Fruit fly (Drosophila melanogaster): ENCODE measurements around the gene CG43739.
A peak's percentile ranks its signal among the peaks of the same experiment; 100 is the strongest.

Gene CG43739

dm6 chr2L:20889857-20890606 is 28.7 kb downstream of the CG43739 start (continued):
- no peak for TF ChIP-seq lov (optimal IDR thresholded peaks at IDR 0.05)
- TF ChIP-seq lov (GFP tag; IDR thresholded peaks at IDR 0.05): no peak
- no peak for TF ChIP-seq cad (GFP tag; optimal IDR thresholded peaks at IDR 0.05)
- no peak for TF ChIP-seq CG42726 (GFP tag; IDR thresholded peaks at IDR 0.05; ENCODE audit: partially characterized antibody)
- peak; percentile 32 for TF ChIP-seq Deaf1 (tag; optimal IDR thresholded peaks at IDR 0.05)
- TF ChIP-seq gcm2 (GFP tag; optimal IDR thresholded peaks at IDR 0.05): no peak
- peak; percentile 45 for TF ChIP-seq Ssrp (tag; optimal IDR thresholded peaks at IDR 0.05)
- no peak for TF ChIP-seq Max (GFP tag; optimal IDR thresholded peaks at IDR 0.05)
- no peak for TF ChIP-seq HLH4C (GFP tag; IDR thresholded peaks at IDR 0.05; ENCODE audit: partially characterized antibody)
- no peak for TF ChIP-seq sob (GFP tag; IDR thresholded peaks at IDR 0.05)
- no peak for TF ChIP-seq CG15514 (GFP tag; optimal IDR thresholded peaks at IDR 0.05)
- no peak for TF ChIP-seq YL-1 (GFP tag; optimal IDR thresholded peaks at IDR 0.05)
- TF ChIP-seq sna (GFP tag; IDR thresholded peaks at IDR 0.05; ENCODE audit: partially characterized antibody): peak; percentile 69; the same call in 1 of the 2 replicates
- peak; percentile 3 for TF ChIP-seq CG31365 (tag; optimal IDR thresholded peaks at IDR 0.05)
- peak; percentile 23 for TF ChIP-seq CG7556 (GFP tag; optimal IDR thresholded peaks at IDR 0.05)
- TF ChIP-seq insv (GFP tag; optimal IDR thresholded peaks at IDR 0.05): no peak
- no peak for TF ChIP-seq Vsx1 (GFP tag; optimal IDR thresholded peaks at IDR 0.05)
- no peak; the same call in 1 of the 2 replicates for TF ChIP-seq CG32532 (GFP tag; IDR thresholded peaks at IDR 0.05)
- TF ChIP-seq E2f1 (GFP tag; IDR thresholded peaks at IDR 0.05): no peak
- TF ChIP-seq klu (GFP tag; IDR thresholded peaks at IDR 0.05): no peak
- TF ChIP-seq CG16779 (GFP tag; IDR thresholded peaks at IDR 0.05): no peak
- peak in 1 of 3 experiments; percentile 38 for TF ChIP-seq lola (GFP tag; optimal IDR thresholded peaks at IDR 0.05)
- no peak for TF ChIP-seq wdn (GFP tag; IDR thresholded peaks at IDR 0.05)
- TF ChIP-seq CG13296 (GFP tag; optimal IDR thresholded peaks at IDR 0.05): no peak
- TF ChIP-seq rib (GFP tag; IDR thresholded peaks at IDR 0.05): no peak
- TF ChIP-seq CG6175 (GFP tag; IDR thresholded peaks at IDR 0.05): no peak
- no peak for TF ChIP-seq lbe (GFP tag; optimal IDR thresholded peaks at IDR 0.05)
- no peak for TF ChIP-seq CG11456 (GFP tag; IDR thresholded peaks at IDR 0.05)
- TF ChIP-seq CG1792 (GFP tag; optimal IDR thresholded peaks at IDR 0.05): peak; percentile 6
- TF ChIP-seq CG11695 (GFP tag; IDR thresholded peaks at IDR 0.05): no peak
- TF ChIP-seq Sin3A (optimal IDR thresholded peaks at IDR 0.05): no peak
- TF ChIP-seq bigmax (GFP tag; optimal IDR thresholded peaks at IDR 0.05): no peak
- TF ChIP-seq dmrt11E (tag; optimal IDR thresholded peaks at IDR 0.05): peak; percentile 30
- TF ChIP-seq lab (GFP tag; optimal IDR thresholded peaks at IDR 0.05): peak; percentile 53
- no peak for TF ChIP-seq Opbp (GFP tag; IDR thresholded peaks at IDR 0.05; ENCODE audit: partially characterized antibody)
- TF ChIP-seq CG31388 (GFP tag; optimal IDR thresholded peaks at IDR 0.05): no peak
- no peak for TF ChIP-seq CG10321 (GFP tag; IDR thresholded peaks at IDR 0.05)
- no peak for TF ChIP-seq CG1832 (GFP tag; optimal IDR thresholded peaks at IDR 0.05)
- no peak for TF ChIP-seq Hr39 (optimal IDR thresholded peaks at IDR 0.05)
- peak; percentile 53 for TF ChIP-seq CG10209 (GFP tag; optimal IDR thresholded peaks at IDR 0.05)
- TF ChIP-seq CG15696 (tag; optimal IDR thresholded peaks at IDR 0.05): no peak
- no peak for TF ChIP-seq CG9797 (GFP tag; optimal IDR thresholded peaks at IDR 0.05)
- TF ChIP-seq nmo (GFP tag; optimal IDR thresholded peaks at IDR 0.05): peak; percentile 42
- no peak for TF ChIP-seq CG4404 (GFP tag; IDR thresholded peaks at IDR 0.05)
- TF ChIP-seq CG8478 (optimal IDR thresholded peaks at IDR 0.05): no peak
- no peak for TF ChIP-seq CG1647 (GFP tag; optimal IDR thresholded peaks at IDR 0.05)
- no peak for TF ChIP-seq ken (GFP tag; IDR thresholded peaks at IDR 0.05)
- TF ChIP-seq bsh (GFP tag; optimal IDR thresholded peaks at IDR 0.05): peak in 1 of 2 experiments; percentile 47
- TF ChIP-seq CG33557 (GFP tag; optimal IDR thresholded peaks at IDR 0.05): no peak
- TF ChIP-seq Sry-δ (GFP tag; optimal IDR thresholded peaks at IDR 0.05): peak; percentile 5
